Worm (Caenorhabditis elegans) whole organism, late embryonic: ENCODE results near the gene fbxa-139.

Experiments used
- F13H6.1 ChIP-seq: sonication (generic microtip); optimal IDR thresholded peaks from 2 replicates; lab custom pipeline; 2016; ENCODE audit warnings: missing genetic modification characterization, missing compliant biosample characterization
- K02D7.2 ChIP-seq: sonication (generic microtip); optimal IDR thresholded peaks from 2 replicates; lab custom pipeline; 2017; ENCODE audit warnings: mild to moderate bottlenecking, missing genetic modification characterization, missing compliant biosample characterization
- ceh-14 ChIP-seq: sonication (generic microtip); optimal IDR thresholded peaks from 2 replicates; lab custom pipeline; 2016; ENCODE audit warnings: missing genotype, missing genetic modification characterization, missing compliant biosample characterization
- ceh-18 ChIP-seq: sonication (generic microtip); optimal IDR thresholded peaks from 2 replicates; lab custom pipeline; 2016; ENCODE audit warnings: missing genetic modification characterization, missing compliant biosample characterization
- ceh-19 ChIP-seq: fragments of 200-800 bp; sonication (Bioruptor generic); optimal IDR thresholded peaks from 2 replicates; lab custom pipeline; 2018; ENCODE audit warnings: mild to moderate bottlenecking, missing genetic modification characterization, missing compliant biosample characterization
- ceh-2 ChIP-seq: sonication (generic microtip); optimal IDR thresholded peaks from 2 replicates; lab custom pipeline; 2016; ENCODE audit warnings: missing genotype, missing genetic modification characterization, missing compliant biosample characterization
- ceh-22 ChIP-seq: sonication (generic microtip); optimal IDR thresholded peaks from 2 replicates; lab custom pipeline; 2017; ENCODE audit warnings: missing biosample characterization, missing genetic modification characterization
- dve-1 ChIP-seq: sonication (generic microtip); optimal IDR thresholded peaks from 2 replicates; lab custom pipeline; 2017; ENCODE audit warnings: antibody characterized with exemption, mild to moderate bottlenecking, missing genetic modification characterization, missing compliant biosample characterization
- elt-2 ChIP-seq: sonication (generic microtip); optimal IDR thresholded peaks from 2 replicates; lab custom pipeline; 2016; ENCODE audit warnings: missing genetic modification reagents, missing genetic modification characterization, missing compliant biosample characterization
- elt-4 ChIP-seq: sonication (generic microtip); optimal IDR thresholded peaks from 2 replicates; lab custom pipeline; 2016; ENCODE audit warnings: missing genetic modification characterization, missing compliant biosample characterization
- fkh-10 ChIP-seq: fragments of 150-350 bp; optimal IDR thresholded peaks from 2 replicates; lab custom pipeline; 2014; ENCODE audit warnings: missing biosample characterization, missing genetic modification reagents, missing genetic modification characterization
- fkh-6 ChIP-seq: sonication (generic microtip); optimal IDR thresholded peaks from 2 replicates; lab custom pipeline; 2016; ENCODE audit warnings: missing genetic modification characterization, missing compliant biosample characterization
- hlh-13 ChIP-seq: fragments of 200-800 bp; sonication (Bioruptor generic); optimal IDR thresholded peaks from 2 replicates; lab custom pipeline; 2018; ENCODE audit warnings: mild to moderate bottlenecking, missing genetic modification characterization, missing compliant biosample characterization
- hlh-30 ChIP-seq: sonication (generic microtip); optimal IDR thresholded peaks from 2 replicates; lab custom pipeline; 2017; ENCODE audit warnings: antibody characterized with exemption, missing genetic modification characterization, missing compliant biosample characterization; ENCODE audit not compliant: insufficient read depth
- lim-6 ChIP-seq: sonication (generic microtip); optimal IDR thresholded peaks from 2 replicates; lab custom pipeline; 2016; ENCODE audit warnings: missing genetic modification characterization, missing compliant biosample characterization
- lin-11 ChIP-seq: fragments of 200-800 bp; sonication (Bioruptor generic); optimal IDR thresholded peaks from 2 replicates; lab custom pipeline; 2018; ENCODE audit warnings: mild to moderate bottlenecking, missing genetic modification characterization, missing compliant biosample characterization
- mec-3 ChIP-seq: sonication (generic microtip); optimal IDR thresholded peaks from 2 replicates; lab custom pipeline; 2016; ENCODE audit warnings: borderline replicate concordance, missing genetic modification characterization, missing compliant biosample characterization
- nfya-1 ChIP-seq: sonication (generic microtip); optimal IDR thresholded peaks from 2 replicates; lab custom pipeline; 2017; ENCODE audit warnings: missing genetic modification characterization, mild to moderate bottlenecking, missing compliant biosample characterization, antibody characterized with exemption, moderate library complexity
- nhr-232 ChIP-seq: sonication (generic microtip); optimal IDR thresholded peaks from 2 replicates; lab custom pipeline; 2016; ENCODE audit warnings: missing genetic modification characterization, missing compliant biosample characterization
- odd-2 ChIP-seq: sonication (generic microtip); optimal IDR thresholded peaks from 2 replicates; lab custom pipeline; 2017; ENCODE audit warnings: antibody characterized with exemption, mild to moderate bottlenecking, missing genetic modification characterization, missing compliant biosample characterization
- pax-1 ChIP-seq: fragments of 150-350 bp; optimal IDR thresholded peaks from 2 replicates; lab custom pipeline; 2014; ENCODE audit warnings: missing biosample characterization, missing genetic modification characterization
- pha-2 ChIP-seq: sonication (generic microtip); optimal IDR thresholded peaks from 2 replicates; lab custom pipeline; 2017; ENCODE audit warnings: mild to moderate bottlenecking, missing genetic modification characterization, missing compliant biosample characterization
- pha-4 ChIP-seq: fragments of 150-350 bp; optimal IDR thresholded peaks from 2 replicates; lab custom pipeline; 2018; ENCODE audit warnings: missing biosample characterization, missing genetic modification reagents, missing genetic modification characterization
- pqm-1 ChIP-seq: sonication (generic microtip); optimal IDR thresholded peaks from 2 replicates; lab custom pipeline; 2016; ENCODE audit warnings: missing genetic modification characterization, missing compliant biosample characterization
- sdc-2 ChIP-seq: sonication (generic microtip); optimal IDR thresholded peaks from 2 replicates; lab custom pipeline; 2016; ENCODE audit warnings: missing genotype, missing genetic modification characterization, missing compliant biosample characterization
- tbx-7 ChIP-seq: sonication (generic microtip); optimal IDR thresholded peaks from 2 replicates; lab custom pipeline; 2016; ENCODE audit warnings: missing genotype, missing genetic modification characterization, missing compliant biosample characterization
- ttx-3 ChIP-seq: sonication (generic microtip); optimal IDR thresholded peaks from 2 replicates; lab custom pipeline; 2016; ENCODE audit warnings: missing genetic modification reagents, missing genetic modification characterization, missing compliant biosample characterization
- unc-42 ChIP-seq: sonication (generic microtip); optimal IDR thresholded peaks from 2 replicates; lab custom pipeline; 2016; ENCODE audit warnings: missing genotype, missing genetic modification characterization, missing compliant biosample characterization
- unc-55 ChIP-seq: sonication (generic microtip); optimal IDR thresholded peaks from 2 replicates; lab custom pipeline; 2017; ENCODE audit warnings: missing biosample characterization, missing genetic modification reagents, missing genetic modification characterization
- zip-5 ChIP-seq: sonication (generic microtip); optimal IDR thresholded peaks from 2 replicates; lab custom pipeline; 2016; ENCODE audit warnings: missing genetic modification characterization, missing compliant biosample characterization
- ztf-16 ChIP-seq: sonication (generic microtip); optimal IDR thresholded peaks from 2 replicates; lab custom pipeline; 2017; ENCODE audit warnings: missing genetic modification characterization, missing compliant biosample characterization

fbxa-139 gene

ce11 chrV:15569702-15570430, 24.6 kb downstream of the fbxa-139 start, which contains the start of gene lsm-5:
Gene lsm-5 (plus strand): TSS chrV:15570380.
- no peak for TF ChIP-seq ceh-22 (tag; lab: Kevin White, UChicago)
- no peak for TF ChIP-seq elt-4
- TF ChIP-seq, all 69 proteins: peak for 0

DNA sequence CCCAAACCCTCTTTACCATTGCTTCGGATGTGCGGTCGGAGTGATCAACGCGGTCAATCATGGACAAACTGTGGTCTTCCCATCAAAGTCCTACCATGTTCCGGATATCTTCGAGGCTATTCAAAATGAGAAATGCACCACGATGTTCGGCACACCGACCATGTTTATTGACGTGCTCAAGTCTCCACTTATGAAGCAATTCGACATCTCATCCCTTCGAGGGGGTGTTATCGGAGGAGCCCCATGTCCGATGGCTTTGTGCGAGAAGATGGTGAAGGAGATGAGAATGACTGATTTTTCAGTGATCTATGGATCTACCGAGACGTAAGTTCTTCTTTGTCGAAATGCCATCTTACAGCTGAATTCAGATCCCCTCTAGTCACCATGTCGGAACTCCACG, 26.1 kb downstream of the fbxa-139 start:
- no peak for TF ChIP-seq ceh-19 (GFP tag; lab: Kevin White, UChicago)
- TF ChIP-seq mec-3, result no peak
- no peak for TF ChIP-seq K02D7.2
- TF ChIP-seq F13H6.1, result no peak

DNA sequence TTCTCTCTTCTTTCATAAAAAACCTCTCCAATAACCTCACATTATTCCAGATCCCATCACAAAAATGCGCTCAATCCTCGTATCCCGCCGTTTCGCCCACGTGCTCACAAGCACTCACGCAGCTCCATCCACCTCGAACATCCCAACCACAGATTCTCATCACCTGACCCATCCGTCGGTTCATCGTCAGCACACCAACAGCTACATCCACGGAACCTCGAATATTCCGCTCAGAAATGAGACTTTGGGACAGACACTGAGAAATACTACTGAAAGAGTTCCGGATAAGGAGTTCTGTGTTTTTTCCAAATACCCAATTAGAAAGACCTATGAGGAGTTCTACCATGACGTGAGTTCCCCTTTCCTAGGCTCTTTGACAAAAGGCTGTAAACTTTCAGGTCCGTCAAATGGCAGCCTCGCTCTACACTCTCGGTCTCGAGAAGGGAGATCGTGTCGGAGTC, 27.1 kb downstream of the fbxa-139 start, which contains the start of gene acs-2:
TSS of gene acs-2 (plus strand) at position 51 of the 461 bp plus-strand sequence.
- TF ChIP-seq elt-2 (tag; lab: Kevin White, UChicago) (no peak), zip-5 (no peak), dve-1 (tag; lab: Kevin White, UChicago) (no peak), elt-4 (no peak), ztf-16 (tag; lab: Kevin White, UChicago) (no peak), ceh-2 (tag; lab: Kevin White, UChicago) (no peak), fkh-10 (GFP tag; lab: Kevin White, UChicago) (no peak), nfya-1 (no peak), unc-42 (tag; lab: Kevin White, UChicago) (no peak), unc-55 (GFP tag; lab: Kevin White, UChicago) (no peak), sdc-2 (no peak), hlh-13 (no peak), tbx-7 (no peak), pha-2 (tag; lab: Kevin White, UChicago) (no peak), odd-2 (tag; lab: Kevin White, UChicago) (no peak), fkh-6 (tag; lab: Kevin White, UChicago) (no peak)

DNA sequence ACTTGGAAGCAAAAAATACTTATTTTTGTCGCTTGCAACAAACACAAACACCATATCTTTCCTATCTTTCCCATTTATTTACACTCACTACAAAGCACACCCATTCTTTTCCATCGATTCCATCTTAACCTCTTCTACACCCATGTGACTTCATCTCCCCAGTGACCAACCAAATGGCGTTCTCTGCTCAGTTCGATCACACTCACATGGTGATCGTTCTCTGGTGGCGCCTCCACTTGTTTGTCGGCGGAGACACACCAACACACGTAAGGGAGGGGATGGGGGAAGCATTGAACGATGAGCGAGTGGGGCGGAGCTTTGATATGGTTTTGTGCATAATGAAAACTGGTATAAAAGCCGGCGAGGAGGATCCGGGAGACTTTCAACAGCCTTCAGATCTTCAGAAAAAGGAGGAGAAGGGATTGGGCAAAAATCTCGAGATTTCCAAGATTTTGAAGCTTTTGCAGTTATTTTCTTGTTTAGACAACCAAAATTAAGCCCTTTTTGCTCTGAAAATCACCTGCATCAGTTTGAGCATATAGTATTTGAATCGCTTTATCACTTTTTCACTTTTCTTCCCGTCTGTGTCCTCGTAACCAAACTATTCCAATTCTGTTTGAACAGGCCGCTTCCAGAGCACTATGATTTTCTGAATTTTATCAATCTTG, 27.8 kb downstream of the fbxa-139 start:
- TF ChIP-seq nhr-232 (tag; lab: Kevin White, UChicago), result no peak
- peak; percentile 20 for TF ChIP-seq ceh-18
- TF ChIP-seq hlh-30 (tag; lab: Kevin White, UChicago), result peak; percentile 34
- no peak for TF ChIP-seq lin-11 (tag; lab: Kevin White, UChicago)
- TF ChIP-seq pqm-1 (tag; lab: Kevin White, UChicago), result peak; percentile 15
- TF ChIP-seq unc-42 (tag; lab: Kevin White, UChicago), result no peak
- TF ChIP-seq, all 69 proteins: peak for 3

DNA sequence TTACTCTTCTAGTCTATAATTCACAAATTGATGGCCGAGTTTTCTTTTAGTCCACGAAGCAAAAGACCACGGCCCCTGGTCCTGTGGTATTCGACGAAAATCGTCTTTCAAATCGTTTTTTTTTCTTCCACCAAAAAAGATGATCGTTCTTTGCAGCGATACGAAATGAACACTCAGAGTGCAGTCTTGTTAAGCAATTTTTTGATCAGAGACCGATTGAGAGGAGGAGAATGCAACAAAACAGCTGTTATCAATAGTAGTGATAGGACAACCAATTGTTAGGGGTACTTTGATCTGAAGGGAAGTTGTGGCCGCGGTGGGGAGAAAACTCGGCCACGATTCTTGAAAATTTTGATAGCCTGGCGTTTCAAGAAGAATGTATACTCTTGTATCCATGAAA, 30.5 kb downstream of the fbxa-139 start:
- TF ChIP-seq unc-55 (GFP tag; lab: Kevin White, UChicago), result no peak
- peak; percentile 40 for TF ChIP-seq elt-2 (tag; lab: Kevin White, UChicago)

ce11 chrV:15563477-15563876, 31.0 kb downstream of the fbxa-139 start:
- TF ChIP-seq unc-55 (GFP tag; lab: Kevin White, UChicago), result no peak
- no peak for TF ChIP-seq ceh-14 (tag; lab: Kevin White, UChicago)
- TF ChIP-seq pax-1 (tag; lab: Kevin White, UChicago), result no peak
- no peak for TF ChIP-seq lim-6 (tag; lab: Kevin White, UChicago)
- no peak for TF ChIP-seq pha-4 (tag; lab: Kevin White, UChicago)
- no peak for TF ChIP-seq ttx-3 (tag; lab: Kevin White, UChicago)
- TF ChIP-seq, all 69 proteins: peak for 0
